Fruit fly (Drosophila melanogaster) whole organism, pupa: ENCODE measurements around the gene CG44153.

Source experiments
- CG8159 ChIP-seq: fragments of 200-800 bp; sonication (Bioruptor generic); optimal IDR thresholded peaks from 3 replicates; lab custom pipeline; 2018; ENCODE audit warnings: missing biosample characterization, mild to moderate bottlenecking, missing genetic modification characterization, moderate library complexity
- D1 ChIP-seq: fragments of 200-800 bp; sonication (Bioruptor generic); optimal IDR thresholded peaks from 2 replicates; lab custom pipeline; 2018; ENCODE audit warnings: missing biosample characterization, mild to moderate bottlenecking, missing genetic modification characterization, moderate library complexity

DNA sequence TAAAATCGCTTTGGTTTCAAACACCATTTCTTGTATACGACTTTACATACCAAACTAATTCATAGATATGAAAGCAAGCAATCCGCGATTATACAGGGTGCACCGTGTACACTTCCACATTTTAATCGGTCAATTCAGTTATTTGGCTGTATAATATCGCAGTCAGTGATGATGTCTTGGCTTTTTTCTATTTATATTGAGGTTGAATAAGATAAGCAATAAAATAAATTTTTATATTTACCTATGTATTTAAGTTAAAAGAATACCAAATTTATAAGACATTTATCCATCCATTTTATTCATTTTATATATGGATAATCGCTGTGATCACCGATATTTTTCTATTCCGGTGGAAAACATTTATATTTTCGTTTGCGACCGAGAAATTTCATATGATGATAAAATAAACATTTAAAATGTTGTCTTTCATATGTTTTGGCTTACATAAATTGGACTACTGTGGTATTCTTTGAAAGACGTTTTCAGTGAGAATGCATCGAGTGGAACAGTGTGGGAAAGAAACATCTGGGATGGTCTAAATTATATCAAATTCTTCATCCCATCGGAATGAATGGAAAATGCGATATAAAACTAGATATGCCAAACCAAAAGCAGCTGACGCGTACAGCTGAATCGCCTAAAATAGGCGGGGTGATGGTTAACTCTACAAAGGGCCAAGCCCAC is 46.8 kb upstream of the CG44153 start, which contains the start of gene CG5708:
- TF ChIP-seq CG8159 (tag; lab: Kevin White, UChicago) (no peak), D1 (tag; lab: Kevin White, UChicago) (no peak)
